Fruit fly (Drosophila melanogaster): ENCODE results near the gene CG3347.

dm6 chr2L:3308529-3309272 lies 39.5 kb downstream of the CG3347 start, which contains the start of gene CG15406:
- no peak for TF ChIP-seq psq (optimal IDR thresholded peaks at IDR 0.05)
- TF ChIP-seq usp (GFP tag; optimal IDR thresholded peaks at IDR 0.05): no peak
- no peak for TF ChIP-seq Dll (optimal IDR thresholded peaks at IDR 0.05)
- no peak for TF ChIP-seq CG8478 (optimal IDR thresholded peaks at IDR 0.05)

Measured in whole organism.